Fruit fly (Drosophila melanogaster) whole organism, prepupa: ENCODE measurements around the gene CG13312.

ENCODE experiments used
- Blimp-1 ChIP-seq: fragments of 200-800 bp; sonication (Bioruptor generic); optimal IDR thresholded peaks from 3 replicates; lab custom pipeline; 2017; ENCODE audit warnings: missing biosample characterization, missing genetic modification characterization, mild to moderate bottlenecking, moderate library complexity, missing genetic modification reagents
- CG10669 ChIP-seq: fragments of 200-800 bp; sonication (Bioruptor generic); optimal IDR thresholded peaks from 3 replicates; lab custom pipeline; 2018; ENCODE audit warnings: missing biosample characterization, mild to moderate bottlenecking, missing genetic modification characterization, moderate library complexity
- CG11294 ChIP-seq: fragments of 200-800 bp; sonication (Bioruptor generic); IDR thresholded peaks from 2 replicates; pipeline ENCODE4 v1.3.6; 2022; ENCODE audit warnings: missing biosample characterization, missing genetic modification characterization
- CG11762 ChIP-seq: fragments of 200-800 bp; sonication (Bioruptor generic); optimal IDR thresholded peaks from 3 replicates; lab custom pipeline; 2016; ENCODE audit warnings: missing biosample characterization, missing genetic modification characterization; ENCODE audit not compliant: insufficient read depth
- CG1621 ChIP-seq: fragments of 200-800 bp; sonication (Bioruptor generic); optimal IDR thresholded peaks from 3 replicates; lab custom pipeline; 2018; ENCODE audit warnings: missing biosample characterization, mild to moderate bottlenecking, missing genetic modification characterization
- CG3032 ChIP-seq: fragments of 200-800 bp; optimal IDR thresholded peaks from 2 replicates; lab custom pipeline; 2019; ENCODE audit warnings: missing biosample characterization, mild to moderate bottlenecking, missing genetic modification characterization, moderate library complexity
- CG32006 ChIP-seq: fragments of 200-800 bp; sonication (Bioruptor generic); optimal IDR thresholded peaks from 3 replicates; lab custom pipeline; 2017; ENCODE audit warnings: missing biosample characterization, mild to moderate bottlenecking, missing genetic modification characterization
- CG3919 ChIP-seq: fragments of 200-800 bp; sonication (Bioruptor generic); optimal IDR thresholded peaks from 3 replicates; lab custom pipeline; 2016; ENCODE audit warnings: missing biosample characterization, missing genetic modification characterization
- CG4318 ChIP-seq: fragments of 200-800 bp; sonication (Bioruptor generic); optimal IDR thresholded peaks from 3 replicates; lab custom pipeline; 2017; ENCODE audit warnings: missing biosample characterization, mild to moderate bottlenecking, missing genetic modification characterization
- CG6163 ChIP-seq: fragments of 200-800 bp; sonication (Bioruptor generic); IDR thresholded peaks from 3 replicates; pipeline ENCODE4 v1.3.6; 2022; ENCODE audit warnings: missing biosample characterization, missing genetic modification characterization
- CG6276 ChIP-seq: fragments of 200-800 bp; sonication (Bioruptor generic); optimal IDR thresholded peaks from 2 replicates; lab custom pipeline; 2017; ENCODE audit warnings: missing biosample characterization, mild to moderate bottlenecking, missing genetic modification characterization
- CG6792 ChIP-seq: fragments of 200-800 bp; sonication (Bioruptor generic); optimal IDR thresholded peaks from 3 replicates; lab custom pipeline; 2016; ENCODE audit warnings: missing biosample characterization, missing genetic modification characterization
- CG6854 ChIP-seq: fragments of 200-800 bp; sonication (Bioruptor generic); optimal IDR thresholded peaks from 2 replicates; lab custom pipeline; 2017; ENCODE audit warnings: missing biosample characterization, mild to moderate bottlenecking, missing genetic modification characterization
- CG8119 ChIP-seq: fragments of 200-800 bp; sonication (Bioruptor generic); IDR thresholded peaks from 3 replicates; pipeline ENCODE4 v1.3.6; 2022; ENCODE audit warnings: missing biosample characterization, missing genetic modification characterization
- CG8319 ChIP-seq: fragments of 200-800 bp; sonication (Bioruptor generic); optimal IDR thresholded peaks from 3 replicates; lab custom pipeline; 2016; ENCODE audit warnings: missing biosample characterization, missing genetic modification characterization
- CG8632 ChIP-seq: fragments of 200-800 bp; sonication (Bioruptor generic); optimal IDR thresholded peaks from 3 replicates; lab custom pipeline; 2016; ENCODE audit warnings: missing biosample characterization, missing genetic modification characterization
- Eip75B ChIP-seq: fragments of 200-800 bp; sonication (Bioruptor generic); optimal IDR thresholded peaks from 3 replicates; lab custom pipeline; 2016; ENCODE audit warnings: missing biosample characterization, missing genetic modification characterization
- Eip78C ChIP-seq: fragments of 200-800 bp; sonication (Bioruptor generic); peaks from one replicate; lab custom pipeline; 2016; ENCODE audit warnings: missing biosample characterization, missing genetic modification characterization
- Eip93F ChIP-seq: fragments of 200-800 bp; sonication (Bioruptor generic); optimal IDR thresholded peaks from 2 replicates; lab custom pipeline; 2016; ENCODE audit warnings: missing biosample characterization, mild to moderate bottlenecking, missing genetic modification characterization
- Ets96B ChIP-seq: fragments of 200-800 bp; optimal IDR thresholded peaks from 2 replicates; lab custom pipeline; 2019; ENCODE audit warnings: missing biosample characterization, mild to moderate bottlenecking, missing genetic modification characterization, moderate library complexity
- Gug ChIP-seq: fragments of 200-800 bp; sonication (Bioruptor generic); IDR thresholded peaks from 2 replicates; pipeline ENCODE4 v1.3.6; 2022; ENCODE audit warnings: missing biosample characterization, missing genetic modification characterization
- Hr38 ChIP-seq: sonication (Bioruptor generic); optimal IDR thresholded peaks from 2 replicates; lab custom pipeline; 2016; ENCODE audit warnings: missing biosample characterization, missing genetic modification characterization
- Hr39 ChIP-seq: fragments of 200-800 bp; sonication (Bioruptor generic); optimal IDR thresholded peaks from 2 replicates; lab custom pipeline; 2016; ENCODE audit warnings: missing biosample characterization, missing genetic modification characterization
- Hr4 ChIP-seq: fragments of 200-800 bp; sonication (Bioruptor generic); optimal IDR thresholded peaks from 3 replicates; lab custom pipeline; 2016; ENCODE audit warnings: missing biosample characterization, missing genetic modification characterization
- Lpt ChIP-seq: fragments of 200-800 bp; sonication (Bioruptor generic); optimal IDR thresholded peaks from 3 replicates; lab custom pipeline; 2016; ENCODE audit warnings: missing biosample characterization, missing genetic modification characterization
- Met ChIP-seq: fragments of 200-800 bp; sonication (Bioruptor generic); optimal IDR thresholded peaks from 3 replicates; lab custom pipeline; 2016; ENCODE audit warnings: missing biosample characterization, missing genetic modification characterization
- OdsH ChIP-seq: fragments of 200-800 bp; sonication (Bioruptor generic); optimal IDR thresholded peaks from 3 replicates; lab custom pipeline; 2016; ENCODE audit warnings: missing biosample characterization, missing genetic modification characterization
- Sox102F ChIP-seq: fragments of 200-800 bp; sonication (Bioruptor generic); optimal IDR thresholded peaks from 2 replicates; lab custom pipeline; 2016; ENCODE audit warnings: missing biosample characterization, mild to moderate bottlenecking, missing genetic modification characterization
- Sox14 ChIP-seq: fragments of 200-800 bp; sonication (Bioruptor generic); optimal IDR thresholded peaks from 3 replicates; lab custom pipeline; 2016; ENCODE audit warnings: missing biosample characterization, missing genetic modification characterization
- achi ChIP-seq: fragments of 200-800 bp; sonication (Bioruptor generic); optimal IDR thresholded peaks from 3 replicates; lab custom pipeline; 2016; ENCODE audit warnings: missing biosample characterization, missing genetic modification characterization
- acj6 ChIP-seq: fragments of 200-800 bp; sonication (Bioruptor generic); optimal IDR thresholded peaks from 3 replicates; lab custom pipeline; 2016; ENCODE audit warnings: missing biosample characterization, missing genetic modification characterization
- dac ChIP-seq: fragments of 200-800 bp; sonication (Bioruptor generic); optimal IDR thresholded peaks from 2 replicates; lab custom pipeline; 2017; ENCODE audit warnings: missing biosample characterization, mild to moderate bottlenecking, missing genetic modification characterization
- dsx ChIP-seq: fragments of 200-800 bp; optimal IDR thresholded peaks from 3 replicates; lab custom pipeline; 2019; ENCODE audit warnings: missing biosample characterization, mild to moderate bottlenecking, missing genetic modification characterization, moderate library complexity; ENCODE audit not compliant: poor library complexity, severe bottlenecking
- esn ChIP-seq: fragments of 200-800 bp; sonication (Bioruptor generic); optimal IDR thresholded peaks from 2 replicates; lab custom pipeline; 2016; ENCODE audit warnings: missing biosample characterization, mild to moderate bottlenecking, missing genetic modification characterization, moderate library complexity
- fd59A ChIP-seq: fragments of 200-800 bp; sonication (Bioruptor generic); optimal IDR thresholded peaks from 2 replicates; lab custom pipeline; 2017; ENCODE audit warnings: missing biosample characterization, mild to moderate bottlenecking, missing genetic modification characterization, missing genetic modification reagents
- fkh ChIP-seq: fragments of 200-800 bp; sonication (Bioruptor generic); optimal IDR thresholded peaks from 3 replicates; lab custom pipeline; 2017; ENCODE audit warnings: missing biosample characterization, mild to moderate bottlenecking, missing genetic modification characterization, moderate library complexity
- pdm3 ChIP-seq: fragments of 200-800 bp; sonication (Bioruptor generic); optimal IDR thresholded peaks from 3 replicates; lab custom pipeline; 2016; ENCODE audit warnings: missing biosample characterization, missing genetic modification characterization
- salr ChIP-seq, 2 experiments: fragments of 200-800 bp; sonication (Bioruptor generic); optimal IDR thresholded peaks; 3 replicates each; lab custom pipeline; 2016 to 2018; ENCODE audit warnings: missing biosample characterization in 2 of 2, missing genetic modification characterization in 2 of 2, mild to moderate bottlenecking in 1 of 2
- spab ChIP-seq: fragments of 200-800 bp; sonication (Bioruptor generic); optimal IDR thresholded peaks from 2 replicates; lab custom pipeline; 2017; ENCODE audit warnings: missing biosample characterization, mild to moderate bottlenecking, missing genetic modification characterization, missing genetic modification reagents
- ss ChIP-seq, 2 experiments: fragments of 200-800 bp; sonication (Bioruptor generic); optimal IDR thresholded peaks; 2 replicates in 1 of 2; 3 replicates in 1 of 2; lab custom pipeline; 2017 to 2018; ENCODE audit warnings: mild to moderate bottlenecking in 2 of 2, missing biosample characterization in 2 of 2, missing genetic modification characterization in 2 of 2, moderate library complexity in 1 of 2
- topi ChIP-seq: fragments of 200-800 bp; sonication (Bioruptor generic); optimal IDR thresholded peaks from 3 replicates; lab custom pipeline; 2016; ENCODE audit warnings: missing biosample characterization, missing genetic modification characterization
- vri ChIP-seq: fragments of 200-800 bp; sonication (Bioruptor generic); optimal IDR thresholded peaks from 3 replicates; lab custom pipeline; 2016; ENCODE audit warnings: missing biosample characterization, mild to moderate bottlenecking, missing genetic modification characterization

The CG13312 gene

dm6 chr3L:8772998-8773684, 33.9 kb downstream of the CG13312 start (continued):
- TF ChIP-seq Gug (GFP tag; lab: Robert Waterston, UW): peak; percentile 57
- peak; percentile 28 for TF ChIP-seq Sox102F
- peak; percentile 60 for TF ChIP-seq acj6 (GFP tag; lab: Kevin White, UChicago)
- peak; percentile 46; the same call in 1 of the 2 replicates for TF ChIP-seq CG11294 (GFP tag; lab: Robert Waterston, UW)
- peak; percentile 74 for TF ChIP-seq CG6163
- TF ChIP-seq esn: peak; percentile 56
- TF ChIP-seq Met (GFP tag; lab: Kevin White, UChicago): peak; percentile 37
- peak; percentile 64 for TF ChIP-seq Ets96B (tag; lab: Kevin White, UChicago)
- peak in 1 of 2 experiments; percentile 24 for TF ChIP-seq salr (GFP tag; optimal IDR thresholded peaks at IDR 0.05; lab: Kevin White, UChicago)
- TF ChIP-seq CG3919 (GFP tag; lab: Kevin White, UChicago): peak; percentile 69
- TF ChIP-seq CG32006 (GFP tag; lab: Kevin White, UChicago): peak; percentile 76
- peak; percentile 47 for TF ChIP-seq CG11762
- peak; percentile 63 for TF ChIP-seq CG6276 (GFP tag; lab: Kevin White, UChicago)
- peak; percentile 94 for TF ChIP-seq Eip78C (GFP tag; lab: Kevin White, UChicago)
- peak; percentile 66 for TF ChIP-seq fd59A (GFP tag; lab: Kevin White, UChicago)
- TF ChIP-seq Hr38 (GFP tag; lab: Kevin White, UChicago): no peak
- TF ChIP-seq ss (GFP tag; optimal IDR thresholded peaks at IDR 0.05; lab: Kevin White, UChicago): peak; percentile 47 to 63
- peak; percentile 60 for TF ChIP-seq CG1621
- no peak for TF ChIP-seq fkh (GFP tag; lab: Kevin White, UChicago)
- peak; percentile 47 for TF ChIP-seq dsx (GFP tag; lab: Kevin White, UChicago)
- TF ChIP-seq vri (GFP tag; lab: Kevin White, UChicago): no peak

- TF ChIP-seq CG1621 (no peak), fkh (GFP tag; lab: Kevin White, UChicago) (peak; percentile 61), Eip78C (GFP tag; lab: Kevin White, UChicago) (peak; percentile 9), Gug (GFP tag; lab: Robert Waterston, UW) (no peak)
These were observed 36.3 kb downstream of the CG13312 start for dm6 chr3L:8770616-8771229.

- TF ChIP-seq pdm3: peak; percentile 76
- TF ChIP-seq salr (GFP tag; optimal IDR thresholded peaks at IDR 0.05; lab: Kevin White, UChicago): peak; percentile 17 to 63
- peak; percentile 45 for TF ChIP-seq vri (GFP tag; lab: Kevin White, UChicago)
- no peak for TF ChIP-seq Hr38 (GFP tag; lab: Kevin White, UChicago)
- TF ChIP-seq Sox102F: peak; percentile 62
- TF ChIP-seq spab (GFP tag; lab: Kevin White, UChicago): peak; percentile 65
- peak; percentile 69 for TF ChIP-seq topi
- peak; percentile 47 for TF ChIP-seq dsx (GFP tag; lab: Kevin White, UChicago)
- TF ChIP-seq Lpt (GFP tag; lab: Kevin White, UChicago): peak; percentile 41
- peak; percentile 74 for TF ChIP-seq CG6276 (GFP tag; lab: Kevin White, UChicago)
- TF ChIP-seq Eip75B: peak; percentile 68
- TF ChIP-seq OdsH (GFP tag; lab: Kevin White, UChicago): peak; percentile 81
- peak; percentile 12 for TF ChIP-seq Blimp-1
- peak; percentile 68 for TF ChIP-seq CG6792 (GFP tag; lab: Kevin White, UChicago)
- TF ChIP-seq CG8119 (GFP tag; lab: Robert Waterston, UW): peak; percentile 74
- no peak for TF ChIP-seq CG6854 (GFP tag; lab: Kevin White, UChicago)
- peak; percentile 57 for TF ChIP-seq achi
- peak; percentile 24; the same call in 1 of the 2 replicates for TF ChIP-seq CG11294 (GFP tag; lab: Robert Waterston, UW)
- TF ChIP-seq Hr39 (GFP tag; lab: Kevin White, UChicago): peak; percentile 69
- no peak for TF ChIP-seq Eip93F (GFP tag; lab: Kevin White, UChicago)
- TF ChIP-seq CG10669 (GFP tag; lab: Kevin White, UChicago): peak; percentile 69
- peak; percentile 59 for TF ChIP-seq CG8632
- peak; percentile 75 for TF ChIP-seq Sox14 (GFP tag; lab: Kevin White, UChicago)
- TF ChIP-seq Ets96B (tag; lab: Kevin White, UChicago): peak; percentile 72
- TF ChIP-seq CG4318 (GFP tag; lab: Kevin White, UChicago): peak; percentile 61
- TF ChIP-seq CG8319 (GFP tag; lab: Kevin White, UChicago): peak; percentile 48
- TF ChIP-seq CG3032 (tag; lab: Kevin White, UChicago): peak; percentile 69
- peak; percentile 72 for TF ChIP-seq fd59A (GFP tag; lab: Kevin White, UChicago)
- TF ChIP-seq CG6163: peak; percentile 65
- peak; percentile 77 for TF ChIP-seq Hr4 (GFP tag; lab: Kevin White, UChicago)
- peak; percentile 36 for TF ChIP-seq dac (GFP tag; lab: Kevin White, UChicago)
- peak; percentile 55 for TF ChIP-seq CG1621
- TF ChIP-seq CG11762: peak; percentile 67
These were observed 39.1 kb downstream of the CG13312 start for dm6 chr3L:8767876-8768275.
